Worm (Caenorhabditis elegans) whole organism, late embryonic: ENCODE data around the gene str-263.
"Not testable (repeated sequence)": the region's sequence is repeated elsewhere in the genome, so short reads cannot be mapped to it uniquely, and the experiment has no call there.

Source experiments
- T23F11.4 ChIP-seq: fragments of 200-800 bp; sonication (Bioruptor generic); optimal IDR thresholded peaks from 2 replicates; lab custom pipeline; 2018; ENCODE audit warnings: mild to moderate bottlenecking, missing genetic modification characterization, missing compliant biosample characterization
- Y22D7AL.16 ChIP-seq: sonication (generic microtip); optimal IDR thresholded peaks from 2 replicates; lab custom pipeline; 2016; ENCODE audit warnings: missing genetic modification characterization, missing compliant biosample characterization
- ama-1 ChIP-seq: fragments of 150-350 bp; optimal IDR thresholded peaks from 2 replicates; lab custom pipeline; 2014
- hlh-13 ChIP-seq: fragments of 200-800 bp; sonication (Bioruptor generic); optimal IDR thresholded peaks from 2 replicates; lab custom pipeline; 2018; ENCODE audit warnings: mild to moderate bottlenecking, missing genetic modification characterization, missing compliant biosample characterization
- rnt-1 ChIP-seq: sonication (generic microtip); optimal IDR thresholded peaks from 2 replicates; lab custom pipeline; 2016; ENCODE audit warnings: missing genetic modification characterization, missing compliant biosample characterization
- unc-3 ChIP-seq, 2 experiments: fragments of 200-800 bp in 1 of 2; sonication (Bioruptor generic) in 1 of 2; sonication (generic microtip) in 1 of 2; conservative IDR thresholded peaks in 1 of 2; optimal IDR thresholded peaks in 1 of 2; 2 replicates each; pipeline versions ENCODE4 v1.3.6 to Lab custom; 2016 to 2022; ENCODE audit warnings: missing compliant biosample characterization in 2 of 2, missing genetic modification characterization in 2 of 2, missing genetic modification reagents in 1 of 2

DNA sequence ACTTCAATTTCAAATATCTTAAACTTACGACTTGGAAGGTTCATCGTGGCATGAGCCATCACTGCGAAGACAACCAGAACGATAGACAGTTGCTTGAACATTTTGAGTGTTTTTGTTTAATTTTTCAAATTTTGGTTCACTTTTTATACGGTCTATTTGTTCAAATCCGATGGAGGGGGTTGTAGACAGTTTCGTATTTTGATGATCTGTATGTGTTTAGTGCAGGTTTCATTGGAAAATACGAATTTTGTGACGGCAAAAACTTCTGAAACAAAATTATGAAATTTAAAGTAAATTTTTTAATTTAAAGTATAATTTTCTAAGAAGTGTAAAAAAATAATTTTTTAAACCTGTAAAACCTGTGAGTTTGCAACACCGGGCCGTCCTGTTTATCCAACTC is 30.2 kb downstream of the str-263 start, which contains the start of gene C55A1.4:
- TF ChIP-seq rnt-1 (tag; lab: Kevin White, UChicago); Y22D7AL.16 (tag; lab: Kevin White, UChicago); ama-1 (lab: Kevin White, UChicago); T23F11.4; unc-3 (GFP tag; conservative IDR thresholded peaks at IDR 0.05; lab: Robert Waterston, UW); unc-3 (tag; optimal IDR thresholded peaks at IDR 0.05; lab: Kevin White, UChicago); hlh-13: not testable (repeated sequence)
